Worm (Caenorhabditis elegans): ENCODE measurements around the gene F58H1.8.

The F58H1.8 gene

DNA sequence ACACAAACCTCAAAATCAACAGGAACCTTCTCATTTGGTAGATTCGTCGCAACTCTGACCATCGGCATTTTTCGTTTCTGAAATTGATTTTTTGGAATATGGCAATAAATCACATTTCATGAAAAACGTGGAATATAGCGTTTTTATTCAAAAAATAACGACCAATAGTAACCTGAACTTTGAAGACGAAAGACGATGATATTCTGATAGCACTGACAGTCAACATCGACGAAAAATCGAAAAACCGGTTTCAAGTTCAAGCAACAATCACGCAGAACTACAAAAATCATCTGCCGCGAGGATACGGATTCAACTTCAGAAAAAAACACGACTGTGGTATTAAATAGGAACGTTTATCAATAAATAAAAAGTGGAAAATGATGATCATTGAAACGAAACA lies 43.2 kb downstream of the F58H1.8 start, which contains the start of gene mif-2:
mif-2 (minus strand) TSS at position 281 of the 400 bp plus-strand sequence.
- TF ChIP-seq hmg-20 (GFP tag; IDR thresholded peaks at IDR 0.05) (no peak), nhr-90 (tag; optimal IDR thresholded peaks at IDR 0.05) (no peak), snpc-3.4 (tag; optimal IDR thresholded peaks at IDR 0.05) (peak; percentile 43), B0019.2 (GFP tag; conservative IDR thresholded peaks at IDR 0.05) (no peak), snpc-4 (GFP tag; optimal IDR thresholded peaks at IDR 0.05) (no peak), snpc-4 (tag; optimal IDR thresholded peaks at IDR 0.05) (peak in 1 of 4 experiments; percentile 61), snpc-1.3 (tag; optimal IDR thresholded peaks at IDR 0.05; ENCODE audit: insufficient read depth) (peak; percentile 5), F49E8.2 (tag; optimal IDR thresholded peaks at IDR 0.05; ENCODE audit: insufficient read depth) (peak; percentile 19), him-1 (tag; optimal IDR thresholded peaks at IDR 0.05) (peak; percentile 14), ceh-58 (GFP tag; IDR thresholded peaks at IDR 0.05) (no peak), madf-6 (GFP tag; IDR thresholded peaks at IDR 0.05) (0 out of 2 replicates have a peak, but pooled peaks have one; percentile 5)

DNA sequence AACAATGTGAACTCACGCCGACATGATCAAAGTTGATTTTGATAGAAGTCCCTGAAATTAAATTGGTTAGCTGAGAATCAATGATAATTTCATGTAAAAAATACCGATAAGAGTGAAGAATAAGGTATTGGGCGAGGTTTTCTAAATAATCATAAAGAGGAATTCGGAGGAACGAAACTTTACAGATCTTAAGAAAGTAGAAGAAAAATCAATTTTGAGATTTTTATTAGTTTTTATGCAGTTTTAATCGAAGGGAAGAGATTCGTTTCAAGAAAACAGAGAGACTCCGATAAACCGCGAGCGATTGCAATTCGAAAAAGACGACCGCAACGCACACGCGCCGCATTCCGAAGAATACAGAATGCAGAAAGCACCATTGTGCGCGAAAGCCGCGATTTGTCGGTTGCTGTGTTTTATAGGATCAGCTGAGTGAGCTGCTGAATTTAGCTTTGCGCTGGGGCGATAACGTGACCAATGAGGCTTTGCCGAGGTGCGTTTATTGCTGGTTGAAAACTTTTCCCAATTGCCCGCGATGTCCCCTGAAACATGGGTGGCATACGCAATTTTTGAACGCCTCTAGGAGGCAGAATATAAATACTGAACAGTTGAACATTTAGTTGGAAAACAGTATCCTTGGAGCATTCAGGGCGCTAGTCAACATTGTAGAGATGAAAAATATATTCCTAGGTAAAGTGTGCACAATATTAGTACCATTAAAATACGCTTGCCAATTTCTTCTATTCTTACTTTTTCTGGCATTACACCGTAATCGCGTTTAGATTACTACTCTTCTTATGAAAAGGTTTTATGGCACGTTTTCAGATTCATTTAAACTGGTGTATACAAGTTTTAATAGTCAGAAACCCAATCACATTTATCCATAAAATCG lies 45.0 kb downstream of the F58H1.8 start, which contains the start of gene snr-4:
snr-4 (minus strand) TSS at position 51 of the 889 bp plus-strand sequence.
- peak; percentile 95 for TF ChIP-seq ztf-28 (GFP tag; IDR thresholded peaks at IDR 0.05)
- TF ChIP-seq Y79H2A.3 (GFP tag; conservative IDR thresholded peaks at IDR 0.05): peak; percentile 79
- peak; percentile 84 for TF ChIP-seq chd-7 (tag; optimal IDR thresholded peaks at IDR 0.05)
- TF ChIP-seq B0261.1 (tag; optimal IDR thresholded peaks at IDR 0.05): peak; percentile 41
- peak; percentile 93 for TF ChIP-seq F49E8.2 (tag; optimal IDR thresholded peaks at IDR 0.05; ENCODE audit: insufficient read depth)
- no peak for TF ChIP-seq rpc-1 (optimal IDR thresholded peaks at IDR 0.05)
- peak; percentile 11 for TF ChIP-seq rpc-1 (tag; optimal IDR thresholded peaks at IDR 0.05)
- TF ChIP-seq attf-5 (GFP tag; optimal IDR thresholded peaks at IDR 0.05): peak; percentile 88
- TF ChIP-seq lin-26 (GFP tag; IDR thresholded peaks at IDR 0.05): peak; percentile 73
- no peak for TF ChIP-seq ceh-58 (GFP tag; IDR thresholded peaks at IDR 0.05)
- peak; percentile 90 for TF ChIP-seq lin-54 (GFP tag; optimal IDR thresholded peaks at IDR 0.05)
- peak; percentile 61 for TF ChIP-seq xnd-1 (tag; optimal IDR thresholded peaks at IDR 0.05)
- TF ChIP-seq fkh-3 (tag; optimal IDR thresholded peaks at IDR 0.05): no peak
- peak; percentile 100 for TF ChIP-seq madf-3 (GFP tag; IDR thresholded peaks at IDR 0.05)
- peak; percentile 92 for TF ChIP-seq him-1 (tag; optimal IDR thresholded peaks at IDR 0.05)
- TF ChIP-seq madf-8 (GFP tag; conservative IDR thresholded peaks at IDR 0.05): peak; percentile 65
- TF ChIP-seq lir-1 (GFP tag; conservative IDR thresholded peaks at IDR 0.05): peak; percentile 79
- TF ChIP-seq sptf-2 (GFP tag; optimal IDR thresholded peaks at IDR 0.05): no peak
- peak; percentile 79; the same call in 1 of the 2 replicates for TF ChIP-seq bed-2 (GFP tag; IDR thresholded peaks at IDR 0.05)
- peak; percentile 81 for TF ChIP-seq tbp1 (GFP tag; optimal IDR thresholded peaks at IDR 0.05)
- TF ChIP-seq cebp-2 (GFP tag; IDR thresholded peaks at IDR 0.05): peak; percentile 61; the same call in 1 of the 2 replicates
- TF ChIP-seq hmg-20 (GFP tag; IDR thresholded peaks at IDR 0.05): peak; percentile 84
- TF ChIP-seq Y56A3A.18 (GFP tag; IDR thresholded peaks at IDR 0.05): peak; percentile 88
- TF ChIP-seq F39B2.1 (GFP tag; IDR thresholded peaks at IDR 0.05): no peak
- TF ChIP-seq lin-40 (tag; optimal IDR thresholded peaks at IDR 0.05): peak; percentile 93
- peak in 2 of 3 experiments; percentile 65 to 79 for TF ChIP-seq lin-35 (GFP tag; optimal IDR thresholded peaks at IDR 0.05)
- TF ChIP-seq zfh-2 (GFP tag; conservative IDR thresholded peaks at IDR 0.05): peak; percentile 91
- peak; percentile 83 for TF ChIP-seq dpff-1 (tag; optimal IDR thresholded peaks at IDR 0.05)
- TF ChIP-seq ama-1 (optimal IDR thresholded peaks at IDR 0.05): peak; percentile 80
- TF ChIP-seq ama-1 (GFP tag; optimal IDR thresholded peaks at IDR 0.05): no peak
- TF ChIP-seq akir-1 (GFP tag; optimal IDR thresholded peaks at IDR 0.05): no peak
- TF ChIP-seq bed-1 (GFP tag; IDR thresholded peaks at IDR 0.05): no peak
- peak; percentile 7 for TF ChIP-seq F10E7.11 (tag; optimal IDR thresholded peaks at IDR 0.05)
- TF ChIP-seq repo-1 (tag; optimal IDR thresholded peaks at IDR 0.05): peak; percentile 93
- peak; percentile 76 for TF ChIP-seq Y53F4B.3 (GFP tag; IDR thresholded peaks at IDR 0.05)
- peak; percentile 88 for TF ChIP-seq K11D2.4 (GFP tag; IDR thresholded peaks at IDR 0.05)
- peak; percentile 92 for TF ChIP-seq Y53G8AR.9 (GFP tag; conservative IDR thresholded peaks at IDR 0.05)
- no peak for TF ChIP-seq nfya-1 (tag; optimal IDR thresholded peaks at IDR 0.05; ENCODE audit: borderline replicate concordance, insufficient read depth)
